Worm (Caenorhabditis elegans) whole organism, L2 larva: ENCODE data around the gene F57B7.2.

Source experiments
- dmd-4 ChIP-seq: sonication (generic microtip); optimal IDR thresholded peaks from 2 replicates; lab custom pipeline; 2017; ENCODE audit warnings: missing biosample characterization, missing genetic modification characterization
- lin-39 ChIP-seq: fragments of 150-350 bp; optimal IDR thresholded peaks from 2 replicates; lab custom pipeline; 2014; ENCODE audit warnings: missing biosample characterization, missing genetic modification reagents, missing genetic modification characterization
- lsy-2 ChIP-seq, 2 experiments: fragments of 150-350 bp in 1 of 2; sonication (generic microtip) in 1 of 2; optimal IDR thresholded peaks; 2 replicates each; lab custom pipeline; 2014 to 2017; ENCODE audit warnings: missing biosample characterization in 2 of 2, missing genetic modification characterization in 2 of 2

ce11 chrV:11412125-11412524 lies 31.3 kb downstream of the F57B7.2 start:
- TF ChIP-seq dmd-4 (tag; lab: Kevin White, UChicago) = no peak
- no peak for TF ChIP-seq lsy-2 (tag; optimal IDR thresholded peaks at IDR 0.05; lab: Kevin White, UChicago)
- TF ChIP-seq lin-39 (tag; lab: Kevin White, UChicago) = no peak
